Worm (Caenorhabditis elegans): ENCODE data around the gene prp-38.

Gene prp-38

ce11 chrV:10773216-10773615, 32.6 kb downstream of the prp-38 start:
- TF ChIP-seq ceh-27 (GFP tag; optimal IDR thresholded peaks at IDR 0.05) (no peak), madf-8 (GFP tag; conservative IDR thresholded peaks at IDR 0.05) (no peak), F49E8.2 (tag; optimal IDR thresholded peaks at IDR 0.05; ENCODE audit: insufficient read depth) (no peak), aptf-3 (GFP tag; IDR thresholded peaks at IDR 0.05) (no peak), ceh-79 (tag; optimal IDR thresholded peaks at IDR 0.05) (no peak), F10E7.11 (tag; optimal IDR thresholded peaks at IDR 0.05) (no peak), hrde-1 (tag; optimal IDR thresholded peaks at IDR 0.05; ENCODE audit: borderline replicate concordance) (no peak), atf-7 (tag; optimal IDR thresholded peaks at IDR 0.05) (no peak), dox-1 (GFP tag; IDR thresholded peaks at IDR 0.05) (no peak), unc-62 (GFP tag; optimal IDR thresholded peaks at IDR 0.05) (no peak), cebp-1 (GFP tag; IDR thresholded peaks at IDR 0.05) (no peak), cebp-1 (tag; optimal IDR thresholded peaks at IDR 0.05) (no peak), ztf-26 (tag; optimal IDR thresholded peaks at IDR 0.05) (no peak), aptf-2 (GFP tag; conservative IDR thresholded peaks at IDR 0.05) (no peak), him-1 (tag; optimal IDR thresholded peaks at IDR 0.05) (no peak)

ce11 chrV:10771390-10771789, 34.4 kb downstream of the prp-38 start, which contains the start of gene D1054.3:
TSS of gene D1054.3 (plus strand) at chrV:10771451.
- TF ChIP-seq mes-4 (tag; optimal IDR thresholded peaks at IDR 0.05) (no peak), efl-1 (GFP tag; optimal IDR thresholded peaks at IDR 0.05) (no peak), ets-4 (GFP tag; optimal IDR thresholded peaks at IDR 0.05) (no peak), nfyb-1 (GFP tag; IDR thresholded peaks at IDR 0.05) (0 out of 2 replicates have a peak, but pooled peaks have one; percentile 41), snpc-1.3 (tag; optimal IDR thresholded peaks at IDR 0.05; ENCODE audit: insufficient read depth) (peak; percentile 49), die-1 (tag; optimal IDR thresholded peaks at IDR 0.05) (no peak), bed-2 (GFP tag; IDR thresholded peaks at IDR 0.05) (no peak), snpc-1.1 (tag; optimal IDR thresholded peaks at IDR 0.05; ENCODE audit: insufficient read depth) (no peak), rpc-1 (optimal IDR thresholded peaks at IDR 0.05) (no peak), rpc-1 (tag; optimal IDR thresholded peaks at IDR 0.05) (no peak), nhr-179 (tag; optimal IDR thresholded peaks at IDR 0.05) (no peak), lin-54 (GFP tag; optimal IDR thresholded peaks at IDR 0.05) (peak; percentile 5), Y79H2A.3 (GFP tag; conservative IDR thresholded peaks at IDR 0.05) (0 out of 2 replicates have a peak, but pooled peaks have one; percentile 43), F52B5.7 (tag; optimal IDR thresholded peaks at IDR 0.05) (no peak), ceh-91 (GFP tag; IDR thresholded peaks at IDR 0.05) (no peak), ztf-22 (GFP tag; optimal IDR thresholded peaks at IDR 0.05) (no peak), Y53G8AR.9 (GFP tag; conservative IDR thresholded peaks at IDR 0.05) (0 out of 2 replicates have a peak, but pooled peaks have one; percentile 63), Y95B8A.8 (GFP tag; IDR thresholded peaks at IDR 0.05) (no peak), nhr-90 (tag; optimal IDR thresholded peaks at IDR 0.05) (no peak), snpc-4 (GFP tag; optimal IDR thresholded peaks at IDR 0.05) (no peak), snpc-4 (tag; optimal IDR thresholded peaks at IDR 0.05) (no peak), akir-1 (GFP tag; optimal IDR thresholded peaks at IDR 0.05) (no peak), madf-10 (tag; optimal IDR thresholded peaks at IDR 0.05) (no peak), nhr-80 (tag; optimal IDR thresholded peaks at IDR 0.05) (no peak), C17E4.6 (GFP tag; IDR thresholded peaks at IDR 0.05) (no peak), Y56A3A.18 (GFP tag; IDR thresholded peaks at IDR 0.05) (no peak), lsy-27 (tag; optimal IDR thresholded peaks at IDR 0.05; ENCODE audit: borderline replicate concordance, insufficient read depth) (no peak), pbrm-1 (GFP tag; IDR thresholded peaks at IDR 0.05) (no peak), Y53F4B.3 (GFP tag; IDR thresholded peaks at IDR 0.05) (no peak), F57C9.4 (tag; optimal IDR thresholded peaks at IDR 0.05) (no peak), hrde-1 (tag; optimal IDR thresholded peaks at IDR 0.05; ENCODE audit: borderline replicate concordance) (peak; percentile 20), F33H1.4 (GFP tag; IDR thresholded peaks at IDR 0.05) (no peak), K11D2.4 (GFP tag; IDR thresholded peaks at IDR 0.05) (no peak), ceh-27 (GFP tag; optimal IDR thresholded peaks at IDR 0.05) (no peak), Y67H2A.10 (GFP tag; conservative IDR thresholded peaks at IDR 0.05) (no peak), B0019.2 (GFP tag; conservative IDR thresholded peaks at IDR 0.05) (no peak)

Measured in whole organism, young adult.